Fruit fly (Drosophila melanogaster) S2 (cell line): Measurements from ENCODE around the gene Ras64B.

Source experiments
- CG8478 ChIP-seq: fragments of >200 bp; optimal IDR thresholded peaks from 2 replicates; lab custom pipeline; 2018
- CTCF ChIP-seq, 2 experiments: fragments of >200 bp; optimal IDR thresholded peaks; 2 replicates each; lab custom pipeline; 2018

Gene Ras64B

DNA sequence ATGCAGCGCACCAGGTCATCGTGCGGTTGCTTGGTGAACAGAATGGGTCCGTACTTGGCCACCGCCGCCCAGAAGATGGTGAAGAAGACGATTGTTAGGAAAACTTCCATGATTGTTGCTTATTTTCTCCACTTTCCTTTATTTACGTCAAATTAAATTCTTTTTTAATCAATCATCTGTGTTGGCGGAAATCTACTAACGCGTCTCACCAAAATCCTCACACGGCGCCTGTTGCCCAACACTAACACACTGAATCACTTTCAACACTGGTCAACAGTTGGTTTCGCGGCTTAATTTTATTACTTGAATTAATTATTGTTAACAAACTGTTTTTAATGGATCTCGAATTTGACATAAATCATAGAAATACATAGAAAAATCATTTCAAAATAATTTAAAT lies 47.8 kb downstream of the Ras64B start, which contains the start of gene VhaM9.7-c:
Gene VhaM9.7-c, minus strand, starts transcription at position 207 of the 400 bp plus-strand sequence.
- TF ChIP-seq CTCF (optimal IDR thresholded peaks at IDR 0.05; lab: Kevin White, UChicago) (no peak), CG8478 (lab: Kevin White, UChicago) (no peak)

DNA sequence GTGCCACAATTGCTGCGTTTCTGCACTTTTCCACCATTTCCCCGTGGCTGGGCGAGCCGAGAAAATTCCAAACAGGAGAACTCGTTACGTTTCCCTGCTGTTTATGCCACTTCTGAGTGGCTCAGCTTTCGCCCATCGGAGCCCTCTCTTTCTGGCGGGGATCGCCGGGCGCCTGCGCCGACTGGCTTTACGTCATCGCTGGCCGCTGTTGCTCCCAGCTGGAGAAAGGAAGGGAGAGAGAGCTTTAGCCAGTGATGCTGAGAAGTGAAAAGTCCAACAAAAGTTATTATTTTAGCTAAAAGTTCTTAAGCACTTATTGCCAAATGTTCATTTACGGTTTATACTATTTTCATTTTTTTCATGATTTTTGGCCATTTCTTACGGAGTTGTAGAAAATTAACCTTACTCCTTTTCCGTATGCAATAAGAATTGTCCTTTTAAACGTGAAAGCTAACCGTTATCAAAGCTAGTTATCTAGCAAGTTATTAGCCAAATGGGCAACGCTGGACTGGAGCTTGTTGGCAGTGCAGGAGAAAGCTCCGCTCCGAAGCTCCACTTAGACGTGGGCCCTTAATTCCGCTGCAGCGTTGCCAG lies 49.2 kb downstream of the Ras64B start, which contains the start of the genes Teh2 and tipE:
Gene Teh2, minus strand, starts transcription at position 94 of the 594 bp plus-strand sequence.
Gene tipE, plus strand, starts transcription at position 570 of the 594 bp plus-strand sequence.
- TF ChIP-seq CG8478 (lab: Kevin White, UChicago) (no peak), CTCF (optimal IDR thresholded peaks at IDR 0.05; lab: Kevin White, UChicago) (no peak)
